Fruit fly (Drosophila melanogaster): ENCODE data around the gene PH4alphaMP.

The PH4alphaMP gene

DNA sequence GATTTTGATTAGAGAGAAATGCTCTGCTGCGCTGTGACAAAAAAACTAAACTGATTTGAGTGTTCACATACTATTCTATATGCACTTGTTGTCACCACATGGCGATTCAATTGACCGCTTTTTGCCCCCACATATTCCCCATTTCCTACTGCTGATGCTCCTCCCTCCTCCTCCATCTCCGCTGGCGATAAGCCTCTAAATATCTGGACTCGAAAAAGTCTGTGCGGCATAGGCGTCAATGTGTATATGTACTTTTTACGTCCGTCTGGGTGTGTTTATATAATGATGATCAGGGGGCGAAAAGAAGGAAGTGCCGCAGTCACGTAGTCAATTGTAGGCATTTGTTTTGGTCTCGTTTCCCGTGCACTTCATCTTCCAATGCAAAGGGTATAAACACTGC, 29.4 kb downstream of the PH4alphaMP start (continued):
- no peak for TF ChIP-seq CG15479 (GFP tag; optimal IDR thresholded peaks at IDR 0.05)
- peak in 1 of 2 experiments; percentile 95 for TF ChIP-seq Pdp1 (GFP tag; optimal IDR thresholded peaks at IDR 0.05)
- TF ChIP-seq wor (GFP tag; IDR thresholded peaks at IDR 0.05): no peak
- peak; percentile 46 for TF ChIP-seq cg (GFP tag; optimal IDR thresholded peaks at IDR 0.05)
- peak; percentile 10 for TF ChIP-seq sd (tag; optimal IDR thresholded peaks at IDR 0.05)
- no peak for TF ChIP-seq knrl (GFP tag; IDR thresholded peaks at IDR 0.05; ENCODE audit: partially characterized antibody)
- no peak for TF ChIP-seq CG17912 (GFP tag; optimal IDR thresholded peaks at IDR 0.05)

DNA sequence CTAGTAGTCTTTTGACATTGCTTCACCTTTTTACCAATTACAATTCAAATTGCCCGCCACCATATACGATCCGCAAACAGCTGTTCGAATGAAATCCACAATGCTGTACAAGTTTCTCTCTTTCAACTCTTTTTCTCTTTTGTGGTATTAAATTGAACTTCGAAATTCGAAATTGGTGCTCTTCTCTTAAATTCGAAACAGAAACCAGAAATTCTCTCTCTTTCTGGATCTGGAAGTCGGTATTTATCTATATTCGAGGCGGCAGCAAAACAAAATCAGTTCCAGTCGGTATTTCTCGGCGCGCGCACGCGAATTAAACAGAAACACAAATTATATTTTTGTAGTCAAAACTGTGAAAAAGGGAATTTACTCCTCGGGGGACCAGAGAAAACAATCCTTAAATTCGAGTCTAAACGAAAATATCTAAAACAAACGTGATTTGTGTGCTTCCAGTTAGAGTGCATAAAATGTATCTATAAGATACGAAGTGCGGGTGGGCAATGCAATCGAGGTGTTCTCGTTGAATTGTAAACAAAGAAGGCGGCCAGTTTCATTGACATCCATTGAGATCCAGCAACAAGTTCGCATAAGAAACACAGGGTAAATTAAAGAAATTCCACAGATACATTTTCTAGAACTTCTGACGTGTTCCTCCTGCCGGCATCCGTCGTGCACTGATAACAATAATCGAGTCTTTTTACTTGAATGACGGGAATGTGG, 30.0 kb downstream of the PH4alphaMP start, which contains the start of gene PH4alphaEFB:
PH4alphaEFB (plus strand) TSS at position 276 of the 720 bp plus-strand sequence.
- TF ChIP-seq CG34224 (GFP tag; IDR thresholded peaks at IDR 0.05; ENCODE audit: partially characterized antibody): peak; percentile 75
- no peak for TF ChIP-seq Nf-YB (GFP tag; optimal IDR thresholded peaks at IDR 0.05)
- TF ChIP-seq Six4 (GFP tag; optimal IDR thresholded peaks at IDR 0.05): no peak
- TF ChIP-seq ttk (GFP tag; IDR thresholded peaks at IDR 0.05): no peak
- no peak for TF ChIP-seq tin (GFP tag; optimal IDR thresholded peaks at IDR 0.05)
- TF ChIP-seq CG8290 (GFP tag; optimal IDR thresholded peaks at IDR 0.05): no peak
- TF ChIP-seq CG8290 (tag; optimal IDR thresholded peaks at IDR 0.05): no peak
- peak; percentile 47; the same call in 1 of the 2 replicates for TF ChIP-seq Bgb (GFP tag; IDR thresholded peaks at IDR 0.05; ENCODE audit: partially characterized antibody)
- TF ChIP-seq gsb (GFP tag; IDR thresholded peaks at IDR 0.05): no peak
- TF ChIP-seq ftz-f1 (GFP tag; optimal IDR thresholded peaks at IDR 0.05): no peak
- peak; percentile 58 for TF ChIP-seq CG17568 (GFP tag; optimal IDR thresholded peaks at IDR 0.05)
- TF ChIP-seq crp (GFP tag; optimal IDR thresholded peaks at IDR 0.05): peak; percentile 20 to 84
- TF ChIP-seq bab2 (GFP tag; optimal IDR thresholded peaks at IDR 0.05): no peak
- TF ChIP-seq CG13287 (GFP tag; IDR thresholded peaks at IDR 0.05; ENCODE audit: partially characterized antibody): peak; percentile 45
- TF ChIP-seq CG18011 (GFP tag; optimal IDR thresholded peaks at IDR 0.05): no peak
- no peak for TF ChIP-seq CG17385 (GFP tag; optimal IDR thresholded peaks at IDR 0.05)
- no peak for TF ChIP-seq CG12071 (GFP tag; optimal IDR thresholded peaks at IDR 0.05)
- peak; percentile 84 to 94 for TF ChIP-seq Trl (optimal IDR thresholded peaks at IDR 0.05)
- TF ChIP-seq Trl (GFP tag; optimal IDR thresholded peaks at IDR 0.05): no peak
- TF ChIP-seq amos (GFP tag; IDR thresholded peaks at IDR 0.05; ENCODE audit: partially characterized antibody): no peak
- TF ChIP-seq CG3163 (GFP tag; optimal IDR thresholded peaks at IDR 0.05): peak; percentile 99
- peak; percentile 1 for TF ChIP-seq CTCF (GFP tag; optimal IDR thresholded peaks at IDR 0.05)
- no peak for TF ChIP-seq inv (GFP tag; IDR thresholded peaks at IDR 0.05; ENCODE audit: partially characterized antibody)
- TF ChIP-seq CG11696 (GFP tag; IDR thresholded peaks at IDR 0.05): no peak
- TF ChIP-seq CG12219 (GFP tag; optimal IDR thresholded peaks at IDR 0.05): no peak
- no peak for TF ChIP-seq dati (GFP tag; IDR thresholded peaks at IDR 0.05)
- TF ChIP-seq CG11723 (GFP tag; optimal IDR thresholded peaks at IDR 0.05): no peak
- TF ChIP-seq CG42726 (GFP tag; IDR thresholded peaks at IDR 0.05; ENCODE audit: partially characterized antibody): no peak
- no peak for TF ChIP-seq Abd-B (GFP tag; optimal IDR thresholded peaks at IDR 0.05)
- no peak for TF ChIP-seq CG10147 (GFP tag; optimal IDR thresholded peaks at IDR 0.05)
- no peak for TF ChIP-seq Max (GFP tag; optimal IDR thresholded peaks at IDR 0.05)
- TF ChIP-seq CG2199 (GFP tag; IDR thresholded peaks at IDR 0.05): 0 out of 3 replicates have a peak, but pooled peaks have one; percentile 28
- no peak for TF ChIP-seq CG3995 (GFP tag; optimal IDR thresholded peaks at IDR 0.05)
- no peak for TF ChIP-seq kah (GFP tag; optimal IDR thresholded peaks at IDR 0.05)
- TF ChIP-seq Sin3A (optimal IDR thresholded peaks at IDR 0.05): no peak
- TF ChIP-seq CG17186 (GFP tag; optimal IDR thresholded peaks at IDR 0.05): no peak
- TF ChIP-seq Sry-δ (GFP tag; optimal IDR thresholded peaks at IDR 0.05): no peak
- TF ChIP-seq CG14860 (GFP tag; IDR thresholded peaks at IDR 0.05; ENCODE audit: partially characterized antibody): no peak
- no peak for TF ChIP-seq CG16779 (GFP tag; IDR thresholded peaks at IDR 0.05)
- TF ChIP-seq Atf6 (GFP tag; IDR thresholded peaks at IDR 0.05): no peak
- TF ChIP-seq Hr51 (GFP tag; optimal IDR thresholded peaks at IDR 0.05): no peak
- no peak for TF ChIP-seq HHEX (GFP tag; optimal IDR thresholded peaks at IDR 0.05)
